Fruit fly (Drosophila melanogaster) whole organism, embryonic: ENCODE results near the gene CCT7.

Experiments
- Aef1 ChIP-seq: fragments of 200-800 bp; sonication (Bioruptor generic); IDR thresholded peaks from 3 replicates; pipeline ENCODE4 v1.3.6; 2022; ENCODE audit warnings: missing biosample characterization, missing genetic modification characterization
- CG10209 ChIP-seq: fragments of 200-800 bp; sonication (Bioruptor generic); optimal IDR thresholded peaks from 3 replicates; lab custom pipeline; 2017; ENCODE audit warnings: missing biosample characterization, mild to moderate bottlenecking, missing genetic modification characterization, missing genetic modification reagents
- CG10267 ChIP-seq: fragments of 200-800 bp; sonication (Bioruptor generic); optimal IDR thresholded peaks from 2 replicates; lab custom pipeline; 2018; ENCODE audit warnings: missing biosample characterization, mild to moderate bottlenecking, missing genetic modification characterization, moderate library complexity
- CG10431 ChIP-seq: fragments of 200-800 bp; sonication (Bioruptor generic); optimal IDR thresholded peaks from 3 replicates; lab custom pipeline; 2018; ENCODE audit warnings: missing biosample characterization, mild to moderate bottlenecking, missing genetic modification characterization
- CG11093 ChIP-seq: fragments of 200-800 bp; sonication (Bioruptor generic); IDR thresholded peaks from 3 replicates; pipeline ENCODE4 v1.3.6; 2022; ENCODE audit warnings: missing biosample characterization, missing genetic modification characterization
- CG11456 ChIP-seq: fragments of 200-800 bp; sonication (Bioruptor generic); IDR thresholded peaks from 3 replicates; pipeline ENCODE4 v1.3.6; 2022; ENCODE audit warnings: missing biosample characterization, missing genetic modification characterization
- CG11696 ChIP-seq: fragments of 200-800 bp; sonication (Bioruptor generic); IDR thresholded peaks from 2 replicates; pipeline ENCODE4 v1.3.6; 2022; ENCODE audit warnings: missing biosample characterization, missing genetic modification characterization
- CG11723 ChIP-seq: fragments of 200-800 bp; sonication (Bioruptor generic); optimal IDR thresholded peaks from 2 replicates; lab custom pipeline; 2017; ENCODE audit warnings: missing biosample characterization, mild to moderate bottlenecking, missing genetic modification characterization
- CG13296 ChIP-seq: fragments of 200-800 bp; sonication (Bioruptor generic); optimal IDR thresholded peaks from 3 replicates; lab custom pipeline; 2018; ENCODE audit warnings: missing biosample characterization, mild to moderate bottlenecking, missing genetic modification characterization
- CG14014 ChIP-seq: fragments of 200-800 bp; sonication (Bioruptor generic); IDR thresholded peaks from 2 replicates; pipeline ENCODE4 v1.3.6; 2022; ENCODE audit warnings: missing biosample characterization, missing genetic modification characterization
- CG14441 ChIP-seq: fragments of 200-800 bp; sonication (Bioruptor generic); IDR thresholded peaks from 2 replicates; pipeline ENCODE4 v1.3.6; 2022; ENCODE audit warnings: missing biosample characterization, missing genetic modification characterization
- CG16813 ChIP-seq: fragments of 200-800 bp; sonication (Bioruptor generic); IDR thresholded peaks from 3 replicates; pipeline ENCODE4 v1.3.6; 2022; ENCODE audit warnings: missing biosample characterization, missing genetic modification characterization; ENCODE audit not compliant: partially characterized antibody
- CG18011 ChIP-seq: fragments of 200-800 bp; sonication (Bioruptor generic); optimal IDR thresholded peaks from 2 replicates; lab custom pipeline; 2017; ENCODE audit warnings: missing biosample characterization, missing genetic modification characterization, mild to moderate bottlenecking, moderate library complexity, missing genotype
- CG18476 ChIP-seq: fragments of 200-800 bp; sonication (Bioruptor generic); optimal IDR thresholded peaks from 2 replicates; lab custom pipeline; 2016; ENCODE audit warnings: missing biosample characterization, mild to moderate bottlenecking, missing genetic modification characterization
- CG2199 ChIP-seq: fragments of 200-800 bp; sonication (Bioruptor generic); IDR thresholded peaks from 3 replicates; pipeline ENCODE4 v1.3.6; 2022; ENCODE audit warnings: missing biosample characterization, missing genetic modification characterization
- CG31388 ChIP-seq: fragments of 200-800 bp; sonication (Bioruptor generic); optimal IDR thresholded peaks from 2 replicates; lab custom pipeline; 2016; ENCODE audit warnings: missing biosample characterization, missing genetic modification characterization
- CG4328 ChIP-seq: fragments of 200-800 bp; sonication (Bioruptor generic); optimal IDR thresholded peaks from 3 replicates; lab custom pipeline; 2017; ENCODE audit warnings: missing biosample characterization, missing genetic modification reagents, missing genetic modification characterization
- CG6683 ChIP-seq: fragments of 200-800 bp; sonication (Bioruptor generic); optimal IDR thresholded peaks from 2 replicates; lab custom pipeline; 2017; ENCODE audit warnings: missing biosample characterization, mild to moderate bottlenecking, missing genetic modification characterization, missing genetic modification reagents
- CG7745 ChIP-seq: fragments of 200-800 bp; sonication (Bioruptor generic); optimal IDR thresholded peaks from 2 replicates; lab custom pipeline; 2018; ENCODE audit warnings: missing biosample characterization, mild to moderate bottlenecking, missing genetic modification characterization, moderate library complexity
- CG7963 ChIP-seq: fragments of 200-800 bp; sonication (Bioruptor generic); IDR thresholded peaks from 3 replicates; pipeline ENCODE4 v1.3.6; 2022; ENCODE audit warnings: missing biosample characterization, missing genetic modification characterization; ENCODE audit not compliant: partially characterized antibody
- CG8290 ChIP-seq, 3 experiments: fragments of 200-800 bp; sonication (Bioruptor generic); optimal IDR thresholded peaks; 2 replicates each; lab custom pipeline; 2016 to 2019; ENCODE audit warnings: missing biosample characterization in 3 of 3, missing genetic modification characterization in 3 of 3, mild to moderate bottlenecking in 2 of 3, moderate library complexity in 1 of 3
- CG9876 ChIP-seq: fragments of 200-800 bp; sonication (Bioruptor generic); optimal IDR thresholded peaks from 2 replicates; lab custom pipeline; 2016; ENCODE audit warnings: missing biosample characterization, missing genetic modification characterization
- CG9932 ChIP-seq: fragments of 200-800 bp; sonication (Bioruptor generic); IDR thresholded peaks from 2 replicates; pipeline ENCODE4 v1.3.6; 2022; ENCODE audit warnings: missing biosample characterization, missing genetic modification characterization
- Chrac-16 ChIP-seq: fragments of 200-800 bp; sonication (Bioruptor generic); optimal IDR thresholded peaks from 3 replicates; lab custom pipeline; 2016; ENCODE audit warnings: missing biosample characterization, missing genetic modification characterization
- CrebB ChIP-seq: fragments of 200-800 bp; sonication (Bioruptor generic); optimal IDR thresholded peaks from 3 replicates; lab custom pipeline; 2018; ENCODE audit warnings: missing biosample characterization, mild to moderate bottlenecking, missing genetic modification characterization
- Dek ChIP-seq: fragments of 200-800 bp; sonication (Bioruptor generic); optimal IDR thresholded peaks from 3 replicates; lab custom pipeline; 2019; ENCODE audit warnings: missing biosample characterization, mild to moderate bottlenecking, missing genetic modification characterization, moderate library complexity
- Fer1 ChIP-seq: fragments of 200-800 bp; sonication (Bioruptor generic); optimal IDR thresholded peaks from 2 replicates; lab custom pipeline; 2017; ENCODE audit warnings: missing biosample characterization, mild to moderate bottlenecking, missing genetic modification characterization
- Gsc ChIP-seq: fragments of 200-800 bp; sonication (Bioruptor generic); IDR thresholded peaks from 2 replicates; pipeline ENCODE4 v1.3.6; 2022; ENCODE audit warnings: missing biosample characterization, missing genetic modification characterization
- Mrtf ChIP-seq: fragments of 200-800 bp; sonication (Bioruptor generic); IDR thresholded peaks from 3 replicates; pipeline ENCODE4 v1.3.6; 2022; ENCODE audit warnings: missing biosample characterization, missing genetic modification characterization
- Tbp ChIP-seq: fragments of >200 bp; optimal IDR thresholded peaks from 2 replicates; lab custom pipeline; 2018; ENCODE audit warnings: missing biosample characterization, missing genetic modification characterization
- Vsx1 ChIP-seq: fragments of 200-800 bp; sonication (Bioruptor generic); optimal IDR thresholded peaks from 2 replicates; lab custom pipeline; 2017; ENCODE audit warnings: missing biosample characterization, mild to moderate bottlenecking, missing genetic modification characterization, missing genetic modification reagents
- bab2 ChIP-seq: fragments of 200-800 bp; sonication (Bioruptor generic); optimal IDR thresholded peaks from 2 replicates; lab custom pipeline; 2016; ENCODE audit warnings: missing biosample characterization, missing genetic modification characterization
- caup ChIP-seq: fragments of 200-800 bp; sonication (Bioruptor generic); optimal IDR thresholded peaks from 3 replicates; lab custom pipeline; 2017; ENCODE audit warnings: missing biosample characterization, mild to moderate bottlenecking, missing genetic modification characterization, moderate library complexity; ENCODE audit not compliant: severe bottlenecking
- cg ChIP-seq: fragments of 200-800 bp; sonication (Bioruptor generic); optimal IDR thresholded peaks from 3 replicates; lab custom pipeline; 2019; ENCODE audit warnings: missing biosample characterization, mild to moderate bottlenecking, missing genetic modification characterization, moderate library complexity
- chm ChIP-seq: fragments of 200-800 bp; sonication (Bioruptor generic); IDR thresholded peaks from 2 replicates; pipeline ENCODE4 v1.3.6; 2022; ENCODE audit warnings: missing biosample characterization, missing genetic modification characterization
- crol ChIP-seq: fragments of 200-800 bp; sonication (Bioruptor generic); IDR thresholded peaks from 2 replicates; pipeline ENCODE4 v1.3.6; 2022; ENCODE audit warnings: missing biosample characterization, missing genetic modification characterization
- dati ChIP-seq: fragments of 200-800 bp; sonication (Bioruptor generic); IDR thresholded peaks from 2 replicates; pipeline ENCODE4 v1.3.6; 2022; ENCODE audit warnings: missing biosample characterization, missing genetic modification characterization
- dmrt11E ChIP-seq: fragments of 200-800 bp; sonication (Bioruptor generic); optimal IDR thresholded peaks from 3 replicates; lab custom pipeline; 2018; ENCODE audit warnings: missing biosample characterization, mild to moderate bottlenecking, missing genetic modification characterization, moderate library complexity
- ems ChIP-seq: fragments of 200-800 bp; sonication (Bioruptor generic); optimal IDR thresholded peaks from 3 replicates; lab custom pipeline; 2016; ENCODE audit warnings: missing biosample characterization, missing genetic modification characterization
- esg ChIP-seq: fragments of 200-800 bp; sonication (Bioruptor generic); conservative IDR thresholded peaks from 2 replicates; pipeline ENCODE4 v1.3.6; 2022; ENCODE audit warnings: missing biosample characterization, missing genetic modification characterization
- inv ChIP-seq: fragments of 200-800 bp; sonication (Bioruptor generic); IDR thresholded peaks from 2 replicates; pipeline ENCODE4 v1.3.6; 2022; ENCODE audit warnings: missing biosample characterization, missing genetic modification characterization; ENCODE audit not compliant: partially characterized antibody
- onecut ChIP-seq: fragments of 200-800 bp; sonication (Bioruptor generic); IDR thresholded peaks from 2 replicates; pipeline ENCODE4 v1.3.6; 2022; ENCODE audit warnings: missing biosample characterization, missing genetic modification characterization
- pzg ChIP-seq: fragments of 200-800 bp; sonication (Bioruptor generic); optimal IDR thresholded peaks from 3 replicates; lab custom pipeline; 2018; ENCODE audit warnings: missing biosample characterization, mild to moderate bottlenecking, missing genetic modification characterization, moderate library complexity
- scrt ChIP-seq: fragments of 200-800 bp; sonication (Bioruptor generic); optimal IDR thresholded peaks from 2 replicates; lab custom pipeline; 2018; ENCODE audit warnings: missing biosample characterization, mild to moderate bottlenecking, missing genetic modification characterization, moderate library complexity
- usp ChIP-seq: fragments of >200 bp; optimal IDR thresholded peaks from 2 replicates; lab custom pipeline; 2017; ENCODE audit warnings: missing biosample characterization, missing genetic modification characterization
- vfl ChIP-seq: fragments of 200-800 bp; sonication (Bioruptor generic); optimal IDR thresholded peaks from 2 replicates; lab custom pipeline; 2016; ENCODE audit warnings: missing biosample characterization, missing genetic modification characterization
- vnd ChIP-seq: fragments of 200-800 bp; sonication (Bioruptor generic); IDR thresholded peaks from 3 replicates; pipeline ENCODE4 v1.3.6; 2022; ENCODE audit warnings: missing biosample characterization, missing genetic modification characterization; ENCODE audit not compliant: partially characterized antibody
- wor ChIP-seq: fragments of 200-800 bp; sonication (Bioruptor generic); IDR thresholded peaks from 2 replicates; pipeline ENCODE4 v1.3.6; 2022; ENCODE audit warnings: missing biosample characterization, missing genetic modification characterization
- zen2 ChIP-seq: fragments of 200-800 bp; sonication (Bioruptor generic); IDR thresholded peaks from 3 replicates; pipeline ENCODE4 v1.3.6; 2022; ENCODE audit warnings: missing biosample characterization, missing genetic modification characterization; ENCODE audit not compliant: partially characterized antibody
- zf30C ChIP-seq: fragments of 200-800 bp; sonication (Bioruptor generic); optimal IDR thresholded peaks from 3 replicates; lab custom pipeline; 2018; ENCODE audit warnings: missing biosample characterization, mild to moderate bottlenecking, missing genetic modification characterization

The CCT7 gene

DNA sequence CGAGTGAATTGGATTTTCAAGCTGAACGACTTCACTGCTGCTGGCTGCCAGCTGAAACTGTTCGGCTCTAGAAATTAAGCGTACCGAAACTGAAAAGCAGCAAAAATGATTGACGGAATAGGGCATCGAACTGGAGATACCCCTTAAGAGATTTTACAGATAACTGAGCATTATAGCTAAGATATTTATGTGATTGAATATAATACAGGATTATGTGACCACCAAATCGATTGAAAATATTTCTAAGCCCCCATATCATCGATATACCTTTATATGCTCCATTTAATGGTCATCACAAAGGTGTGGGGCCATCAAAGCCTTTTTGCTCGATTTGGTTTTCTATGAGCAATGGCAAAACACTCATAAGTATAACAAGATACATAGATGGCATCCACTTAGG, 16.6 kb upstream of the CCT7 start (continued):
- TF ChIP-seq CG10209 (GFP tag; lab: Kevin White, UChicago): peak; percentile 32
- TF ChIP-seq CG18476 (GFP tag; lab: Kevin White, UChicago): peak; percentile 3
- TF ChIP-seq bab2 (GFP tag; lab: Kevin White, UChicago): no peak
- TF ChIP-seq inv (GFP tag; lab: Robert Waterston, UW): no peak
- TF ChIP-seq CG6683 (GFP tag; lab: Kevin White, UChicago): no peak
- TF ChIP-seq scrt (GFP tag; lab: Kevin White, UChicago): no peak
- peak; percentile 37 for TF ChIP-seq caup (GFP tag; lab: Kevin White, UChicago)
- TF ChIP-seq dmrt11E (tag; lab: Kevin White, UChicago): no peak
- no peak for TF ChIP-seq CG18011 (GFP tag; lab: Kevin White, UChicago)
- 0 out of 2 replicates have a peak, but pooled peaks have one; percentile 9 for TF ChIP-seq CG11696 (GFP tag; lab: Robert Waterston, UW)
- peak; percentile 1 for TF ChIP-seq ems (GFP tag; lab: Kevin White, UChicago)
- no peak for TF ChIP-seq CrebB (tag; lab: Kevin White, UChicago)
- TF ChIP-seq CG4328 (GFP tag; lab: Kevin White, UChicago): no peak
- TF ChIP-seq chm: peak; percentile 62; the same call in 1 of the 2 replicates
- no peak for TF ChIP-seq CG9876 (GFP tag; lab: Kevin White, UChicago)
- no peak for TF ChIP-seq CG7963 (GFP tag; lab: Robert Waterston, UW)
- no peak for TF ChIP-seq CG16813 (GFP tag; lab: Robert Waterston, UW)
- no peak for TF ChIP-seq CG2199
- peak; percentile 66; the same call in 1 of the 2 replicates for TF ChIP-seq CG14014 (GFP tag; lab: Robert Waterston, UW)
- no peak for TF ChIP-seq onecut
- peak; percentile 70; the same call in 1 of the 3 replicates for TF ChIP-seq CG11456 (GFP tag; lab: Robert Waterston, UW)
- TF ChIP-seq zf30C (GFP tag; lab: Kevin White, UChicago): no peak
- TF ChIP-seq Tbp: no peak
- no peak for TF ChIP-seq vfl (GFP tag; lab: Kevin White, UChicago)
- TF ChIP-seq Mrtf: peak; percentile 48; the same call in 1 of the 3 replicates
- peak; percentile 68 for TF ChIP-seq CG14441 (GFP tag; lab: Robert Waterston, UW)
- TF ChIP-seq CG9932 (GFP tag; lab: Robert Waterston, UW): peak; percentile 69
- no peak for TF ChIP-seq CG10431 (GFP tag; lab: Kevin White, UChicago)
- TF ChIP-seq CG13296 (GFP tag; lab: Kevin White, UChicago): no peak
- no peak for TF ChIP-seq CG7745 (tag; lab: Kevin White, UChicago)
- TF ChIP-seq Fer1: no peak
- no peak for TF ChIP-seq zen2 (GFP tag; lab: Robert Waterston, UW)
- no peak for TF ChIP-seq Vsx1
- no peak for TF ChIP-seq CG8290 (GFP tag; optimal IDR thresholded peaks at IDR 0.05; lab: Kevin White, UChicago)
- TF ChIP-seq CG8290 (tag; optimal IDR thresholded peaks at IDR 0.05; lab: Kevin White, UChicago): no peak
- no peak for TF ChIP-seq Dek (tag; lab: Kevin White, UChicago)
- no peak for TF ChIP-seq dati (GFP tag; lab: Robert Waterston, UW)
- no peak for TF ChIP-seq usp (GFP tag; lab: Kevin White, UChicago)
- TF ChIP-seq Aef1: no peak
- TF ChIP-seq cg: no peak
- no peak for TF ChIP-seq pzg
- no peak for TF ChIP-seq CG11093 (GFP tag; lab: Robert Waterston, UW)
- TF ChIP-seq CG31388 (GFP tag; lab: Kevin White, UChicago): no peak
- TF ChIP-seq Chrac-16 (GFP tag; lab: Kevin White, UChicago): peak; percentile 28
- no peak for TF ChIP-seq CG10267 (tag; lab: Kevin White, UChicago)
- no peak for TF ChIP-seq wor
- TF ChIP-seq vnd (GFP tag; lab: Robert Waterston, UW): no peak
- peak; percentile 58 for TF ChIP-seq esg (GFP tag; lab: Robert Waterston, UW)
- no peak for TF ChIP-seq CG11723 (GFP tag; lab: Kevin White, UChicago)
- no peak for TF ChIP-seq crol (GFP tag; lab: Robert Waterston, UW)
- no peak for TF ChIP-seq Gsc (GFP tag; lab: Robert Waterston, UW)
